Worm (Caenorhabditis elegans) whole organism, young adult: ENCODE data around the gene irld-39.

ENCODE experiments used
- C17E4.6 ChIP-seq: fragments of 200-800 bp; sonication (Bioruptor generic); IDR thresholded peaks from 2 replicates; pipeline ENCODE4 v1.3.6; 2022; ENCODE audit warnings: missing genetic modification reagents, missing genetic modification characterization, missing compliant biosample characterization
- aptf-2 ChIP-seq: fragments of 200-800 bp; sonication (Bioruptor generic); conservative IDR thresholded peaks from 2 replicates; pipeline ENCODE4 v1.3.6; 2022; ENCODE audit warnings: missing genetic modification reagents, missing genetic modification characterization, missing compliant biosample characterization
- ceh-91 ChIP-seq: fragments of 200-800 bp; sonication (Bioruptor generic); IDR thresholded peaks from 2 replicates; pipeline ENCODE4 v1.3.6; 2022; ENCODE audit warnings: missing genetic modification reagents, missing genetic modification characterization, missing compliant biosample characterization
- gei-17 ChIP-seq: fragments of 200-800 bp; sonication (Bioruptor generic); optimal IDR thresholded peaks from 2 replicates; lab custom pipeline; 2018; ENCODE audit warnings: mild to moderate bottlenecking, missing genetic modification characterization, missing compliant biosample characterization
- madf-8 ChIP-seq: fragments of 200-800 bp; sonication (Bioruptor generic); conservative IDR thresholded peaks from 2 replicates; pipeline ENCODE4 v1.3.6; 2022; ENCODE audit warnings: missing genetic modification reagents, missing genetic modification characterization, missing compliant biosample characterization
- unc-62 ChIP-seq: fragments of 150-350 bp; optimal IDR thresholded peaks from 2 replicates; lab custom pipeline; 2014; ENCODE audit warnings: missing biosample characterization, missing genetic modification reagents, missing genetic modification characterization

ce11 chrIV:16257330-16257729 is 24.4 kb downstream of the irld-39 start, which contains the start of gene hlh-31:
- TF ChIP-seq gei-17 (GFP tag; lab: Kevin White, UChicago) (no peak), madf-8 (GFP tag; lab: Robert Waterston, UW) (no peak), unc-62 (GFP tag; lab: Kevin White, UChicago) (no peak), C17E4.6 (GFP tag; lab: Robert Waterston, UW) (no peak), aptf-2 (no peak), ceh-91 (no peak)
